Worm (Caenorhabditis elegans): ENCODE measurements around the gene EEED8.12.

The EEED8.12 gene

ce11 chrII:5420947-5421614 lies 12.3 kb upstream of the EEED8.12 start, which contains the start of gene tofu-6 (continued):
- TF ChIP-seq lsl-1 (GFP tag; optimal IDR thresholded peaks at IDR 0.05) (peak; percentile 96), F49E8.2 (tag; optimal IDR thresholded peaks at IDR 0.05; ENCODE audit: insufficient read depth) (peak; percentile 43), ets-4 (GFP tag; optimal IDR thresholded peaks at IDR 0.05) (no peak), lin-40 (tag; optimal IDR thresholded peaks at IDR 0.05) (no peak), somi-1 (GFP tag; optimal IDR thresholded peaks at IDR 0.05) (no peak), K11D2.4 (GFP tag; IDR thresholded peaks at IDR 0.05) (no peak), him-1 (tag; optimal IDR thresholded peaks at IDR 0.05) (peak; percentile 69)

ce11 chrII:5418929-5419328 lies 10.1 kb upstream of the EEED8.12 start, which contains the start of gene EEED8.15:
TSS of gene EEED8.15 (plus strand) at chrII:5419229.
- no peak for TF ChIP-seq madf-6 (GFP tag; IDR thresholded peaks at IDR 0.05)
- TF ChIP-seq K11D2.4 (GFP tag; IDR thresholded peaks at IDR 0.05): no peak
- no peak for TF ChIP-seq bed-1 (GFP tag; IDR thresholded peaks at IDR 0.05)
- no peak for TF ChIP-seq F57A8.1 (GFP tag; optimal IDR thresholded peaks at IDR 0.05)

- TF ChIP-seq madf-3 (GFP tag; IDR thresholded peaks at IDR 0.05) (no peak), nhr-90 (tag; optimal IDR thresholded peaks at IDR 0.05) (no peak)
Measured at ce11 chrII:5418317-5418716, 9.5 kb upstream of the EEED8.12 start.

ce11 chrII:5417905-5418304 lies 9.1 kb upstream of the EEED8.12 start:
- no peak for TF ChIP-seq hrde-1 (tag; optimal IDR thresholded peaks at IDR 0.05; ENCODE audit: borderline replicate concordance)

- TF ChIP-seq dpff-1 (tag; optimal IDR thresholded peaks at IDR 0.05) (no peak), unc-62 (GFP tag; optimal IDR thresholded peaks at IDR 0.05) (no peak), Y79H2A.3 (GFP tag; conservative IDR thresholded peaks at IDR 0.05) (no peak), somi-1 (GFP tag; optimal IDR thresholded peaks at IDR 0.05) (no peak), D2030.7 (GFP tag; IDR thresholded peaks at IDR 0.05) (no peak), T07F8.4 (tag; optimal IDR thresholded peaks at IDR 0.05) (no peak), hlh-12 (tag; optimal IDR thresholded peaks at IDR 0.05) (no peak), ekl-4 (GFP tag; IDR thresholded peaks at IDR 0.05) (no peak), madf-10 (tag; optimal IDR thresholded peaks at IDR 0.05) (no peak), hlh-26 (GFP tag; conservative IDR thresholded peaks at IDR 0.05) (no peak), Y56A3A.18 (GFP tag; IDR thresholded peaks at IDR 0.05) (no peak), egl-44 (GFP tag; IDR thresholded peaks at IDR 0.05) (no peak), F33H1.4 (GFP tag; IDR thresholded peaks at IDR 0.05) (no peak)
Measured at ce11 chrII:5416204-5416764, 7.5 kb upstream of the EEED8.12 start, which contains the start of gene EEED8.2. TSS of gene EEED8.2 (plus strand) at chrII:5416714.

ce11 chrII:5414040-5414439 lies 5.2 kb upstream of the EEED8.12 start, which contains the start of the genes EEED8.14 and EEED8.3:
TSS of gene EEED8.14 (minus strand) at chrII:5414052.
TSS of gene EEED8.3 (plus strand) at chrII:5414276.
- no peak for TF ChIP-seq snpc-4 (GFP tag; optimal IDR thresholded peaks at IDR 0.05)
- no peak for TF ChIP-seq snpc-4 (tag; optimal IDR thresholded peaks at IDR 0.05)
- TF ChIP-seq somi-1 (GFP tag; optimal IDR thresholded peaks at IDR 0.05): no peak
- TF ChIP-seq F33H1.4 (GFP tag; IDR thresholded peaks at IDR 0.05): peak; percentile 85
- TF ChIP-seq madf-6 (GFP tag; IDR thresholded peaks at IDR 0.05): peak; percentile 80
- no peak for TF ChIP-seq ceh-27 (GFP tag; optimal IDR thresholded peaks at IDR 0.05)
- peak; percentile 61 for TF ChIP-seq madf-8 (GFP tag; conservative IDR thresholded peaks at IDR 0.05)
- TF ChIP-seq hmg-1.2 (GFP tag; IDR thresholded peaks at IDR 0.05): no peak
- TF ChIP-seq lsl-1 (GFP tag; optimal IDR thresholded peaks at IDR 0.05): peak; percentile 90
- TF ChIP-seq lin-54 (GFP tag; optimal IDR thresholded peaks at IDR 0.05): peak; percentile 13
- TF ChIP-seq snpc-1.3 (tag; optimal IDR thresholded peaks at IDR 0.05; ENCODE audit: insufficient read depth): peak; percentile 0
- TF ChIP-seq xnd-1 (tag; optimal IDR thresholded peaks at IDR 0.05): peak; percentile 80
